Worm (Caenorhabditis elegans) whole organism, L1 larva: ENCODE measurements around the gene mrps-18B.

Experiments used
- C16A3.4 ChIP-seq: fragments of 150-350 bp; optimal IDR thresholded peaks from 2 replicates; lab custom pipeline; 2014; ENCODE audit warnings: missing biosample characterization, missing genetic modification characterization
- F16B12.6 ChIP-seq: fragments of 150-350 bp; optimal IDR thresholded peaks from 2 replicates; lab custom pipeline; 2014; ENCODE audit warnings: missing biosample characterization, missing genetic modification characterization
- aly-2 ChIP-seq: fragments of 150-350 bp; optimal IDR thresholded peaks from 2 replicates; lab custom pipeline; 2014; ENCODE audit warnings: missing biosample characterization, missing genetic modification characterization
- blmp-1 ChIP-seq: fragments of 150-350 bp; optimal IDR thresholded peaks from 2 replicates; lab custom pipeline; 2014; ENCODE audit warnings: missing biosample characterization, missing genetic modification characterization
- ceh-63 ChIP-seq: fragments of 200-800 bp; sonication (Bioruptor generic); optimal IDR thresholded peaks from 2 replicates; lab custom pipeline; 2018; ENCODE audit warnings: mild to moderate bottlenecking, missing genetic modification characterization, missing compliant biosample characterization
- ceh-8 ChIP-seq: fragments of 200-800 bp; sonication (Bioruptor generic); optimal IDR thresholded peaks from 2 replicates; lab custom pipeline; 2018; ENCODE audit warnings: mild to moderate bottlenecking, missing genetic modification characterization, moderate library complexity, missing compliant biosample characterization
- ceh-82 ChIP-seq, 3 experiments: fragments of 150-350 bp in 1 of 3; sonication (generic microtip) in 2 of 3; optimal IDR thresholded peaks; 2 replicates each; lab custom pipeline; 2014 to 2017; ENCODE audit warnings: missing biosample characterization in 3 of 3, missing genetic modification characterization in 3 of 3
- ceh-88 ChIP-seq: fragments of 200-800 bp; sonication (Bioruptor generic); IDR thresholded peaks from 2 replicates; pipeline ENCODE4 v1.3.6; 2022; ENCODE audit warnings: missing genetic modification characterization, missing compliant biosample characterization
- ceh-90 ChIP-seq: sonication (generic microtip); optimal IDR thresholded peaks from 2 replicates; lab custom pipeline; 2016; ENCODE audit warnings: missing genetic modification characterization, missing compliant biosample characterization
- dpl-1 ChIP-seq, 3 experiments: fragments of 150-350 bp in 2 of 3; sonication (generic microtip) in 1 of 3; optimal IDR thresholded peaks; 2 replicates each; lab custom pipeline; 2014 to 2017; ENCODE audit warnings: missing biosample characterization in 3 of 3, missing genetic modification characterization in 3 of 3, missing genetic modification reagents in 3 of 3
- efl-1 ChIP-seq, 4 experiments: fragments of 150-350 bp; optimal IDR thresholded peaks in 3 of 4; peaks in 1 of 4; 1 replicate in 1 of 4; 2 replicates in 3 of 4; lab custom pipeline; 2014; ENCODE audit warnings: missing biosample characterization in 2 of 4, missing genetic modification characterization in 2 of 4, missing genetic modification reagents in 2 of 4
- egl-13 ChIP-seq: sonication (generic microtip); optimal IDR thresholded peaks from 2 replicates; lab custom pipeline; 2016; ENCODE audit warnings: missing genotype, missing genetic modification reagents, missing genetic modification characterization, missing compliant biosample characterization
- egl-27 ChIP-seq, 2 experiments: fragments of 150-350 bp in 1 of 2; sonication (generic microtip); optimal IDR thresholded peaks; 3 replicates each; lab custom pipeline; 2017 to 2018; ENCODE audit warnings: missing biosample characterization in 2 of 2, missing genetic modification characterization in 2 of 2, missing genetic modification reagents in 2 of 2
- elt-2 ChIP-seq: sonication (generic microtip); optimal IDR thresholded peaks from 2 replicates; lab custom pipeline; 2016; ENCODE audit warnings: missing genetic modification characterization, mild to moderate bottlenecking, inconsistent platforms, missing compliant biosample characterization, missing genetic modification reagents
- elt-3 ChIP-seq, 6 experiments: fragments of 150-350 bp in 1 of 6; sonication (generic microtip); optimal IDR thresholded peaks; 2 replicates each; lab custom pipeline; 2017 to 2018; ENCODE audit warnings: missing biosample characterization in 6 of 6, missing genetic modification characterization in 6 of 6, inconsistent platforms in 1 of 6
- fkh-10 ChIP-seq: sonication (generic microtip); optimal IDR thresholded peaks from 2 replicates; lab custom pipeline; 2017; ENCODE audit warnings: missing biosample characterization, missing genetic modification reagents, missing genetic modification characterization
- fkh-4 ChIP-seq: sonication (generic microtip); optimal IDR thresholded peaks from 2 replicates; lab custom pipeline; 2016; ENCODE audit warnings: missing compliant biosample characterization, missing genetic modification characterization, borderline replicate concordance
- fos-1 ChIP-seq: fragments of 150-350 bp; optimal IDR thresholded peaks from 2 replicates; lab custom pipeline; 2014; ENCODE audit warnings: missing biosample characterization, missing genetic modification characterization
- grh-1 ChIP-seq: fragments of 200-800 bp; sonication (Bioruptor generic); IDR thresholded peaks from 2 replicates; pipeline ENCODE4 v1.3.6; 2022; ENCODE audit warnings: missing genetic modification reagents, missing genetic modification characterization, missing compliant biosample characterization
- hlh-17 ChIP-seq: fragments of 200-800 bp; sonication (Bioruptor generic); optimal IDR thresholded peaks from 2 replicates; lab custom pipeline; 2018; ENCODE audit warnings: missing genetic modification characterization, mild to moderate bottlenecking, missing compliant biosample characterization, moderate library complexity, borderline replicate concordance
- hlh-4 ChIP-seq: sonication (generic microtip); optimal IDR thresholded peaks from 2 replicates; lab custom pipeline; 2016; ENCODE audit warnings: mild to moderate bottlenecking, missing genetic modification characterization, missing compliant biosample characterization
- isw-1 ChIP-seq: fragments of 200-800 bp; sonication (Bioruptor generic); IDR thresholded peaks from 2 replicates; pipeline ENCODE4 v1.3.6; 2022; ENCODE audit warnings: missing genetic modification characterization, missing compliant biosample characterization
- lin-13 ChIP-seq: fragments of 150-350 bp; optimal IDR thresholded peaks from 2 replicates; lab custom pipeline; 2014; ENCODE audit warnings: missing biosample characterization, missing genetic modification reagents, missing genetic modification characterization
- lin-14 ChIP-seq: fragments of 200-800 bp; sonication (Bioruptor generic); optimal IDR thresholded peaks from 2 replicates; lab custom pipeline; 2018; ENCODE audit warnings: mild to moderate bottlenecking, missing genetic modification characterization, moderate library complexity, missing compliant biosample characterization
- lin-35 ChIP-seq, 2 experiments: fragments of 150-350 bp; optimal IDR thresholded peaks; 2 replicates each; lab custom pipeline; 2014; ENCODE audit warnings: missing biosample characterization in 2 of 2, missing genetic modification characterization in 2 of 2, missing genetic modification reagents in 2 of 2
- lsy-2 ChIP-seq, 2 experiments: fragments of 150-350 bp; optimal IDR thresholded peaks; 2 replicates each; lab custom pipeline; 2014; ENCODE audit warnings: missing biosample characterization in 2 of 2, missing genetic modification characterization in 2 of 2
- mdl-1 ChIP-seq, 2 experiments: fragments of 150-350 bp; optimal IDR thresholded peaks; 2 replicates each; lab custom pipeline; 2014 to 2017; ENCODE audit warnings: missing biosample characterization in 2 of 2, missing genetic modification characterization in 2 of 2, inconsistent platforms in 1 of 2
- mef-2 ChIP-seq: fragments of 150-350 bp; optimal IDR thresholded peaks from 2 replicates; lab custom pipeline; 2014; ENCODE audit warnings: missing biosample characterization, missing genetic modification characterization
- nhr-19 ChIP-seq: fragments of 200-800 bp; sonication (Bioruptor generic); conservative IDR thresholded peaks from 2 replicates; pipeline ENCODE4 v1.3.6; 2022; ENCODE audit warnings: missing genetic modification characterization, missing compliant biosample characterization
- nhr-20 ChIP-seq: sonication (generic microtip); optimal IDR thresholded peaks from 2 replicates; lab custom pipeline; 2016; ENCODE audit warnings: mild to moderate bottlenecking, missing genetic modification characterization, missing compliant biosample characterization
- nhr-71 ChIP-seq: sonication (generic microtip); optimal IDR thresholded peaks from 2 replicates; lab custom pipeline; 2016; ENCODE audit warnings: mild to moderate bottlenecking, missing genetic modification characterization, moderate library complexity, missing compliant biosample characterization
- nhr-76 ChIP-seq: sonication (generic microtip); optimal IDR thresholded peaks from 2 replicates; lab custom pipeline; 2017; ENCODE audit warnings: missing biosample characterization, missing genetic modification characterization
- nhr-77 ChIP-seq: fragments of 150-350 bp; optimal IDR thresholded peaks from 2 replicates; lab custom pipeline; 2014; ENCODE audit warnings: missing biosample characterization, missing genetic modification characterization
- nhr-90 ChIP-seq: sonication (generic microtip); optimal IDR thresholded peaks from 2 replicates; lab custom pipeline; 2016; ENCODE audit warnings: mild to moderate bottlenecking, missing genetic modification characterization, missing compliant biosample characterization; ENCODE audit not compliant: poor library complexity
- pag-3 ChIP-seq: sonication (generic microtip); optimal IDR thresholded peaks from 2 replicates; lab custom pipeline; 2017; ENCODE audit warnings: missing genetic modification characterization, mild to moderate bottlenecking, missing compliant biosample characterization, antibody characterized with exemption, borderline replicate concordance; ENCODE audit not compliant: insufficient read depth
- pax-3 ChIP-seq: fragments of 200-800 bp; sonication (Bioruptor generic); optimal IDR thresholded peaks from 2 replicates; lab custom pipeline; 2018; ENCODE audit warnings: mild to moderate bottlenecking, missing genetic modification characterization, moderate library complexity, missing compliant biosample characterization
- pqm-1 ChIP-seq: sonication (generic microtip); optimal IDR thresholded peaks from 3 replicates; lab custom pipeline; 2017; ENCODE audit warnings: missing biosample characterization, missing genetic modification characterization
- sox-4 ChIP-seq: sonication (generic microtip); optimal IDR thresholded peaks from 2 replicates; lab custom pipeline; 2016; ENCODE audit warnings: missing genetic modification characterization, missing compliant biosample characterization
- sup-37 ChIP-seq: fragments of 200-800 bp; sonication (Bioruptor generic); optimal IDR thresholded peaks from 2 replicates; lab custom pipeline; 2018; ENCODE audit warnings: mild to moderate bottlenecking, missing genetic modification characterization, missing compliant biosample characterization
- swsn-7 ChIP-seq: sonication (generic microtip); optimal IDR thresholded peaks from 2 replicates; lab custom pipeline; 2016; ENCODE audit warnings: missing genetic modification characterization, missing compliant biosample characterization
- unc-30 ChIP-seq: sonication (generic microtip); optimal IDR thresholded peaks from 2 replicates; lab custom pipeline; 2017; ENCODE audit warnings: missing biosample characterization, missing genetic modification characterization
- unc-86 ChIP-seq: sonication (generic microtip); optimal IDR thresholded peaks from 2 replicates; lab custom pipeline; 2016; ENCODE audit warnings: missing genetic modification characterization, missing compliant biosample characterization
- unc-98 ChIP-seq: fragments of 200-800 bp; sonication (Bioruptor generic); IDR thresholded peaks from 2 replicates; pipeline ENCODE4 v1.3.6; 2022; ENCODE audit warnings: missing genetic modification characterization, missing compliant biosample characterization
- zag-1 ChIP-seq: fragments of 150-350 bp; optimal IDR thresholded peaks from 2 replicates; lab custom pipeline; 2014; ENCODE audit warnings: missing biosample characterization, missing genetic modification characterization

The mrps-18B gene

DNA sequence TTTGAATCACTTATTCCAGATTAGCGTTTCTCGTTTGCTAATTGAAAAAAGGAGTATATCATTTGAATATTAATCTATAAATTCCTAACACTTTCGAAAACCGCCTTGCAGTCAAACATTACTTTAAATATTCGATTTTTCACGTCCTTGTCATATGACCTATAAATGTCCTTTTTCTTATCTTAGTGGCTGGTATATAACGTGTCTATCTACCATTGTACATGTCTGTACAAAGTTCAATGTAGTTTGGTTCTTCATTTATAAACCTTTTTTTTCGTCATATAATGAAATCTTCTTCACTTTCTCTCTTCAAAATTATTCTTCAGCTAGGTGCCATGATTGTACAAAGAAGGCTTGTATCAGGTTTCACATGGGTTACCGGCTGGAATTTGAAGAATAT, 39.9 kb upstream of the mrps-18B start, which contains the start of gene gbh-2 (continued):
- TF ChIP-seq nhr-90 = peak; percentile 44
- TF ChIP-seq aly-2 (tag; lab: Kevin White, UChicago) = no peak
- peak; percentile 89 for TF ChIP-seq elt-2 (tag; lab: Kevin White, UChicago)
- TF ChIP-seq lsy-2 (tag; optimal IDR thresholded peaks at IDR 0.05; lab: Kevin White, UChicago) = peak; percentile 6 to 41
- no peak for TF ChIP-seq ceh-82 (tag; optimal IDR thresholded peaks at IDR 0.05; lab: Kevin White, UChicago)
- peak; percentile 59 for TF ChIP-seq lin-14 (GFP tag; lab: Kevin White, UChicago)
- peak; percentile 90 for TF ChIP-seq nhr-20
- peak in 2 of 6 experiments; percentile 64 to 67 for TF ChIP-seq elt-3 (tag; optimal IDR thresholded peaks at IDR 0.05; lab: Kevin White, UChicago)
- peak; percentile 86 for TF ChIP-seq nhr-71 (tag; lab: Kevin White, UChicago)
- no peak for TF ChIP-seq unc-86
- no peak for TF ChIP-seq hlh-4
- no peak for TF ChIP-seq nhr-76
- no peak for TF ChIP-seq pqm-1 (tag; lab: Kevin White, UChicago)
- no peak for TF ChIP-seq mdl-1 (tag; optimal IDR thresholded peaks at IDR 0.05; lab: Kevin White, UChicago)

ce11 chrII:8488123-8488522, 37.4 kb upstream of the mrps-18B start:
- no peak for TF ChIP-seq efl-1 (optimal IDR thresholded peaks at IDR 0.05; lab: Kevin White, UChicago)
- peak in 1 of 2 experiments; percentile 68 for TF ChIP-seq efl-1 (GFP tag; optimal IDR thresholded peaks at IDR 0.05 in 1 of 2; lab: Kevin White, UChicago)
- TF ChIP-seq swsn-7 (tag; lab: Kevin White, UChicago) = no peak
- TF ChIP-seq lin-13 (GFP tag; lab: Kevin White, UChicago) = no peak
- TF ChIP-seq nhr-77 (tag; lab: Kevin White, UChicago) = no peak
- TF ChIP-seq fkh-10 (GFP tag; lab: Kevin White, UChicago) = no peak
- no peak for TF ChIP-seq ceh-90 (tag; lab: Kevin White, UChicago)
- TF ChIP-seq pax-3 (tag; lab: Kevin White, UChicago) = no peak

- TF ChIP-seq F16B12.6 (tag; lab: Kevin White, UChicago) (no peak), blmp-1 (tag; lab: Kevin White, UChicago) (peak; percentile 64)
- TF ChIP-seq, all 84 proteins: peak for 1
Measured at ce11 chrII:8494228-8494717, 31.2 kb upstream of the mrps-18B start, which contains the start of gene M05D6.9. M05D6.9 (plus strand) TSS chrII:8494278.

DNA sequence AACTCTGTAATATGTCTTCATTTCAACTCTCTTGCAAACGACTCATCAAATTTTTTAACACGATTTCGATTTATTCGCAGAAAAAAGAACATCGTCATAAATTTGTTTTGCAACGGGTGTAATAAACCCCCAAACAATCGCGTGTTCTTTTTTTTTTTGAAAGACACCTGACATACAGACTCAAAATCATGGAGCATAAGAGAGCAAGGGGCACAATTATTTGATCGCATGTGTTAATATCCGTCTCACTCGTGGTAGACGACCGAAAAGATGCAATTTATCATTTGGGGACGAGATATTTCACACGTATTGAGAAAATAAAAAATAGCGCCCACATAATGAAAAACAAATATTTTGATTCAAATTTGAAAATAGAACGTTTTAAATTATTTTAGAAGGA, 29.3 kb upstream of the mrps-18B start:
- TF ChIP-seq ceh-90 (tag; lab: Kevin White, UChicago) (no peak), C16A3.4 (no peak), ceh-8 (GFP tag; lab: Kevin White, UChicago) (no peak), fos-1 (tag; lab: Kevin White, UChicago) (no peak), ceh-63 (GFP tag; lab: Kevin White, UChicago) (no peak), pax-3 (tag; lab: Kevin White, UChicago) (no peak), nhr-19 (GFP tag; lab: Robert Waterston, UW) (0 out of 2 replicates have a peak, but pooled peaks have one; percentile 31), unc-30 (tag; lab: Kevin White, UChicago) (no peak), efl-1 (optimal IDR thresholded peaks at IDR 0.05; lab: Kevin White, UChicago) (no peak), efl-1 (GFP tag; optimal IDR thresholded peaks at IDR 0.05 in 1 of 2; lab: Kevin White, UChicago) (peak in 1 of 2 experiments; percentile 58), lin-14 (GFP tag; lab: Kevin White, UChicago) (peak; percentile 74), zag-1 (no peak), fkh-4 (tag; lab: Kevin White, UChicago) (no peak), sox-4 (tag; lab: Kevin White, UChicago) (no peak), nhr-77 (tag; lab: Kevin White, UChicago) (no peak), nhr-71 (tag; lab: Kevin White, UChicago) (peak; percentile 28), sup-37 (no peak), grh-1 (GFP tag; lab: Robert Waterston, UW) (no peak), dpl-1 (GFP tag; optimal IDR thresholded peaks at IDR 0.05; lab: Kevin White, UChicago) (no peak), pag-3 (tag; lab: Kevin White, UChicago) (no peak), ceh-82 (tag; optimal IDR thresholded peaks at IDR 0.05; lab: Kevin White, UChicago) (no peak), mdl-1 (tag; optimal IDR thresholded peaks at IDR 0.05; lab: Kevin White, UChicago) (no peak), mef-2 (tag; lab: Kevin White, UChicago) (no peak), lin-13 (GFP tag; lab: Kevin White, UChicago) (no peak), hlh-17 (GFP tag; lab: Kevin White, UChicago) (no peak), egl-27 (tag; optimal IDR thresholded peaks at IDR 0.05; lab: Kevin White, UChicago) (no peak), egl-13 (tag; lab: Kevin White, UChicago) (no peak), isw-1 (GFP tag; lab: Robert Waterston, UW) (no peak), ceh-88 (GFP tag; lab: Robert Waterston, UW) (no peak), unc-98 (no peak), lin-35 (GFP tag; optimal IDR thresholded peaks at IDR 0.05; lab: Kevin White, UChicago) (no peak)
